Fruit fly (Drosophila melanogaster): ENCODE measurements around the gene CG33912.

dm6 chr3L:20784394-20784793 lies 28.9 kb upstream of the CG33912 start:
- TF ChIP-seq insv (optimal IDR thresholded peaks at IDR 0.05) (no peak), psq (optimal IDR thresholded peaks at IDR 0.05) (no peak), h (optimal IDR thresholded peaks at IDR 0.05) (no peak), ttk (optimal IDR thresholded peaks at IDR 0.05) (no peak), Sin3A (optimal IDR thresholded peaks at IDR 0.05) (no peak)

Measured in Kc167 (cell line).